Fruit fly (Drosophila melanogaster) whole organism, embryonic: ENCODE measurements around the gene CG42764.

ENCODE experiments used
- Bgb ChIP-seq: fragments of 200-800 bp; sonication (Bioruptor generic); IDR thresholded peaks from 2 replicates; pipeline ENCODE4 v1.3.6; 2022; ENCODE audit warnings: missing biosample characterization, missing genetic modification characterization; ENCODE audit not compliant: partially characterized antibody
- Bteb2 ChIP-seq: fragments of 200-800 bp; sonication (Bioruptor generic); optimal IDR thresholded peaks from 2 replicates; lab custom pipeline; 2016; ENCODE audit warnings: missing biosample characterization, missing genetic modification characterization
- CG10959 ChIP-seq: fragments of 200-800 bp; sonication (Bioruptor generic); IDR thresholded peaks from 2 replicates; pipeline ENCODE4 v1.3.6; 2022; ENCODE audit warnings: missing biosample characterization, missing genetic modification characterization
- CG1233 ChIP-seq: fragments of 200-800 bp; sonication (Bioruptor generic); optimal IDR thresholded peaks from 4 replicates; lab custom pipeline; 2018; ENCODE audit warnings: missing biosample characterization, mild to moderate bottlenecking, missing genetic modification characterization
- CG12391 ChIP-seq: fragments of 200-800 bp; sonication (Bioruptor generic); optimal IDR thresholded peaks from 3 replicates; lab custom pipeline; 2018; ENCODE audit warnings: missing biosample characterization, mild to moderate bottlenecking, missing genetic modification characterization, moderate library complexity
- CG14014 ChIP-seq: fragments of 200-800 bp; sonication (Bioruptor generic); IDR thresholded peaks from 2 replicates; pipeline ENCODE4 v1.3.6; 2022; ENCODE audit warnings: missing biosample characterization, missing genetic modification characterization
- CG14050 ChIP-seq: fragments of 200-800 bp; sonication (Bioruptor generic); IDR thresholded peaks from 3 replicates; pipeline ENCODE4 v1.3.6; 2022; ENCODE audit warnings: missing biosample characterization, missing genetic modification characterization
- CG16813 ChIP-seq: fragments of 200-800 bp; sonication (Bioruptor generic); IDR thresholded peaks from 3 replicates; pipeline ENCODE4 v1.3.6; 2022; ENCODE audit warnings: missing biosample characterization, missing genetic modification characterization; ENCODE audit not compliant: partially characterized antibody
- CG18599 ChIP-seq: fragments of 200-800 bp; sonication (Bioruptor generic); optimal IDR thresholded peaks from 3 replicates; lab custom pipeline; 2017; ENCODE audit warnings: missing biosample characterization, missing genetic modification characterization, mild to moderate bottlenecking, moderate library complexity, missing genetic modification reagents
- CG2202 ChIP-seq: fragments of 200-800 bp; sonication (Bioruptor generic); optimal IDR thresholded peaks from 2 replicates; lab custom pipeline; 2018; ENCODE audit warnings: missing biosample characterization, mild to moderate bottlenecking, missing genetic modification characterization
- CG30020 ChIP-seq: fragments of 200-800 bp; optimal IDR thresholded peaks from 2 replicates; lab custom pipeline; 2019; ENCODE audit warnings: missing biosample characterization, mild to moderate bottlenecking, missing genetic modification characterization, moderate library complexity
- CG31224 ChIP-seq: fragments of 200-800 bp; sonication (Bioruptor generic); IDR thresholded peaks from 2 replicates; pipeline ENCODE4 v1.3.6; 2022; ENCODE audit warnings: missing biosample characterization, missing genetic modification characterization
- CG32532 ChIP-seq: fragments of 200-800 bp; sonication (Bioruptor generic); IDR thresholded peaks from 2 replicates; pipeline ENCODE4 v1.3.6; 2022; ENCODE audit warnings: missing biosample characterization, missing genetic modification characterization
- CG4404 ChIP-seq: fragments of 200-800 bp; sonication (Bioruptor generic); IDR thresholded peaks from 2 replicates; pipeline ENCODE4 v1.3.6; 2022; ENCODE audit warnings: missing biosample characterization, missing genetic modification characterization
- CG4820 ChIP-seq: fragments of 200-800 bp; sonication (Bioruptor generic); optimal IDR thresholded peaks from 3 replicates; lab custom pipeline; 2016; ENCODE audit warnings: missing biosample characterization, missing genetic modification characterization
- CG8478 ChIP-seq: fragments of >200 bp; optimal IDR thresholded peaks from 2 replicates; lab custom pipeline; 2018
- CG9876 ChIP-seq: fragments of 200-800 bp; sonication (Bioruptor generic); optimal IDR thresholded peaks from 2 replicates; lab custom pipeline; 2016; ENCODE audit warnings: missing biosample characterization, missing genetic modification characterization
- D19A ChIP-seq: fragments of 200-800 bp; optimal IDR thresholded peaks from 3 replicates; lab custom pipeline; 2019; ENCODE audit warnings: missing biosample characterization, mild to moderate bottlenecking, missing genetic modification characterization, moderate library complexity
- Dek ChIP-seq: fragments of 200-800 bp; sonication (Bioruptor generic); optimal IDR thresholded peaks from 3 replicates; lab custom pipeline; 2019; ENCODE audit warnings: missing biosample characterization, mild to moderate bottlenecking, missing genetic modification characterization, moderate library complexity
- Ets65A ChIP-seq: fragments of 200-800 bp; sonication (Bioruptor generic); peaks from one replicate; lab custom pipeline; 2016; ENCODE audit warnings: missing biosample characterization, missing genetic modification characterization
- Hmr ChIP-seq: fragments of 200-800 bp; sonication (Bioruptor generic); optimal IDR thresholded peaks from 3 replicates; lab custom pipeline; 2017; ENCODE audit warnings: mild to moderate bottlenecking, missing biosample characterization, missing genetic modification reagents, missing genetic modification characterization
- Kr ChIP-seq: fragments of 200-800 bp; sonication (Bioruptor generic); optimal IDR thresholded peaks from 2 replicates; lab custom pipeline; 2017; ENCODE audit warnings: missing biosample characterization, mild to moderate bottlenecking, missing genetic modification characterization
- Meics ChIP-seq: fragments of 200-800 bp; sonication (Bioruptor generic); optimal IDR thresholded peaks from 2 replicates; lab custom pipeline; 2017; ENCODE audit warnings: missing biosample characterization, mild to moderate bottlenecking, missing genetic modification characterization
- NC2α ChIP-seq: fragments of 200-800 bp; sonication (Bioruptor generic); optimal IDR thresholded peaks from 2 replicates; lab custom pipeline; 2016; ENCODE audit warnings: missing biosample characterization, missing genetic modification characterization
- NK7.1 ChIP-seq: fragments of 200-800 bp; sonication (Bioruptor generic); optimal IDR thresholded peaks from 3 replicates; lab custom pipeline; 2016; ENCODE audit warnings: missing biosample characterization, missing genetic modification characterization
- Ptx1 ChIP-seq: fragments of 200-800 bp; sonication (Bioruptor generic); IDR thresholded peaks from 2 replicates; pipeline ENCODE4 v1.3.6; 2022; ENCODE audit warnings: missing biosample characterization, missing genetic modification characterization
- Rx ChIP-seq: fragments of 200-800 bp; sonication (Bioruptor generic); IDR thresholded peaks from 2 replicates; pipeline ENCODE4 v1.3.6; 2022; ENCODE audit warnings: missing biosample characterization, missing genetic modification characterization
- Sin3A ChIP-seq: fragments of >200 bp; optimal IDR thresholded peaks from 2 replicates; lab custom pipeline; 2018
- YL-1 ChIP-seq: fragments of 200-800 bp; sonication (Bioruptor generic); optimal IDR thresholded peaks from 3 replicates; lab custom pipeline; 2017; ENCODE audit warnings: missing biosample characterization, mild to moderate bottlenecking, missing genetic modification characterization
- az2 ChIP-seq: fragments of 200-800 bp; sonication (Bioruptor generic); optimal IDR thresholded peaks from 3 replicates; lab custom pipeline; 2016; ENCODE audit warnings: missing biosample characterization, missing genetic modification characterization
- caup ChIP-seq: fragments of 200-800 bp; sonication (Bioruptor generic); optimal IDR thresholded peaks from 3 replicates; lab custom pipeline; 2017; ENCODE audit warnings: missing biosample characterization, mild to moderate bottlenecking, missing genetic modification characterization, moderate library complexity; ENCODE audit not compliant: severe bottlenecking
- cg ChIP-seq: fragments of 200-800 bp; sonication (Bioruptor generic); optimal IDR thresholded peaks from 3 replicates; lab custom pipeline; 2019; ENCODE audit warnings: missing biosample characterization, mild to moderate bottlenecking, missing genetic modification characterization, moderate library complexity
- crp ChIP-seq, 2 experiments: fragments of 200-800 bp; sonication (Bioruptor generic); optimal IDR thresholded peaks; 2 replicates in 1 of 2; 3 replicates in 1 of 2; lab custom pipeline; 2017; ENCODE audit warnings: missing biosample characterization in 2 of 2, missing genetic modification characterization in 2 of 2, mild to moderate bottlenecking in 1 of 2, moderate library complexity in 1 of 2
- cwo ChIP-seq: fragments of 200-800 bp; sonication (Bioruptor generic); optimal IDR thresholded peaks from 3 replicates; lab custom pipeline; 2017; ENCODE audit warnings: missing biosample characterization, missing genetic modification characterization, mild to moderate bottlenecking, moderate library complexity, missing genetic modification reagents
- danr ChIP-seq: fragments of 200-800 bp; sonication (Bioruptor generic); IDR thresholded peaks from 2 replicates; pipeline ENCODE4 v1.3.6; 2022; ENCODE audit warnings: missing biosample characterization, missing genetic modification characterization
- dm ChIP-seq: fragments of 200-800 bp; sonication (Bioruptor generic); optimal IDR thresholded peaks from 3 replicates; lab custom pipeline; 2016; ENCODE audit warnings: missing biosample characterization, missing genetic modification characterization
- esg ChIP-seq: fragments of 200-800 bp; sonication (Bioruptor generic); conservative IDR thresholded peaks from 2 replicates; pipeline ENCODE4 v1.3.6; 2022; ENCODE audit warnings: missing biosample characterization, missing genetic modification characterization
- eyg ChIP-seq: fragments of 200-800 bp; sonication (Bioruptor generic); optimal IDR thresholded peaks from 3 replicates; lab custom pipeline; 2016; ENCODE audit warnings: missing biosample characterization, missing genetic modification characterization
- lmd ChIP-seq: fragments of 200-800 bp; sonication (Bioruptor generic); IDR thresholded peaks from 2 replicates; pipeline ENCODE4 v1.3.6; 2022; ENCODE audit warnings: missing biosample characterization, missing genetic modification characterization
- mirr ChIP-seq: fragments of 200-800 bp; sonication (Bioruptor generic); optimal IDR thresholded peaks from 3 replicates; lab custom pipeline; 2018; ENCODE audit warnings: missing biosample characterization, mild to moderate bottlenecking, missing genetic modification characterization
- pan ChIP-seq, 4 experiments: fragments of >200 bp in 3 of 4; fragments of 200-800 bp in 1 of 4; sonication (Bioruptor generic) in 1 of 4; optimal IDR thresholded peaks in 3 of 4; IDR thresholded peaks in 1 of 4; 2 replicates each; pipeline versions ENCODE4 v1.3.6 to Lab custom; 2017 to 2022; ENCODE audit warnings: missing biosample characterization in 2 of 4, missing genetic modification characterization in 2 of 4, mixed read lengths in 1 of 4
- repo ChIP-seq: fragments of 200-800 bp; sonication (Bioruptor generic); optimal IDR thresholded peaks from 2 replicates; lab custom pipeline; 2016; ENCODE audit warnings: missing biosample characterization, missing genetic modification characterization
- sens-2 ChIP-seq: fragments of 200-800 bp; sonication (Bioruptor generic); IDR thresholded peaks from 2 replicates; pipeline ENCODE4 v1.3.6; 2022; ENCODE audit warnings: missing biosample characterization, missing genetic modification characterization
- seq ChIP-seq: fragments of 200-800 bp; sonication (Bioruptor generic); IDR thresholded peaks from 2 replicates; pipeline ENCODE4 v1.3.6; 2022; ENCODE audit warnings: missing biosample characterization, missing genetic modification characterization
- tap ChIP-seq: fragments of 200-800 bp; optimal IDR thresholded peaks from 3 replicates; lab custom pipeline; 2019; ENCODE audit warnings: missing biosample characterization, mild to moderate bottlenecking, missing genetic modification characterization, moderate library complexity
- toy ChIP-seq: fragments of 200-800 bp; sonication (Bioruptor generic); IDR thresholded peaks from 2 replicates; pipeline ENCODE4 v1.3.6; 2022; ENCODE audit warnings: missing biosample characterization, missing genetic modification characterization
- ttk ChIP-seq: fragments of 200-800 bp; sonication (Bioruptor generic); IDR thresholded peaks from 2 replicates; pipeline ENCODE4 v2.1.2; 2022; ENCODE audit warnings: missing biosample characterization, missing genetic modification characterization
- usp ChIP-seq: fragments of >200 bp; optimal IDR thresholded peaks from 2 replicates; lab custom pipeline; 2017; ENCODE audit warnings: missing biosample characterization, missing genetic modification characterization
- wek ChIP-seq: fragments of 200-800 bp; sonication (Bioruptor generic); optimal IDR thresholded peaks from 3 replicates; lab custom pipeline; 2018; ENCODE audit warnings: missing biosample characterization, mild to moderate bottlenecking, missing genetic modification characterization, moderate library complexity

CG42764 gene

DNA sequence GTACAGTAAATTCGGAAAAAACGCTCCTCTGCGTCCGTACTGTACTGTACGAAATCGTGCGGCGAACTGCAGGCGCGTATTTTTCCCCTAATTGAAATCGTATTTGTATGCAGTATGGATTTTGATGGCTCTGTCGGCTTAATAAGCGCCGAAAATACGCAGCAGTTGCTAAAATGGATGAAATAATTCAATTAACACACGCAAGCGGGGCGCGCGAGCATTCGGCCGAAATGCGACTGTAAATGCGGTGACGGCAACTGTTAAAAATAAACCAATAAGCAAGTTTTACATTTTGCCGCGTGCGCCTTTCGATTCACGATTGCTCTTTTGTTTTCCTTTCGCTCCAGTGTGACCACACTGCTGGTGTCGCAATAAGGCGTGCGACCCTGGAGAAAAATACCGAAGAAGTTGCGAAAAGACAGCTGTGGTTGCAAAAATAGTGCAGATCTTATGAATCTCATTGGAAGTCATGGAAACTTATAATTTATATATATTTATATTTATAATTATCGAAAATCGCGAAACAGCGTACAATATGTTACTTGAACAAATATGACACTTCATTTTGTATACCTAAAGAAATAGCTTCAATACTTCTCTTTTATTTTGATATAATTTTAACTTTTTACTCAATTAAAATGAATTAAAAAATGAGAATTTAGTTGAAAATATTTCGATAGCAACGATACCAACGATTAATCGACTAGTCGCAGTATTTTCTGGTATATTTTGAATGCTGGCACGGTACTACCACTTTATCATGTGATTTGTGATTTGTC lies 7.4 kb upstream of the CG42764 start, which contains the start of the genes CG32428 and CG5969 (continued):
- TF ChIP-seq CG8478 (lab: Kevin White, UChicago) (no peak), Bteb2 (GFP tag; lab: Kevin White, UChicago) (no peak), eyg (no peak), dm (GFP tag; lab: Kevin White, UChicago) (peak; percentile 35), cwo (GFP tag; lab: Kevin White, UChicago) (peak; percentile 56), lmd (GFP tag; lab: Robert Waterston, UW) (peak; percentile 64), CG18599 (GFP tag; lab: Kevin White, UChicago) (peak; percentile 77), seq (no peak), Ets65A (GFP tag; lab: Kevin White, UChicago) (peak; percentile 79), danr (GFP tag; lab: Robert Waterston, UW) (no peak), sens-2 (0 out of 2 replicates have a peak, but pooled peaks have one; percentile 14), Meics (peak; percentile 79), caup (GFP tag; lab: Kevin White, UChicago) (peak; percentile 65), usp (GFP tag; lab: Kevin White, UChicago) (no peak), az2 (GFP tag; lab: Kevin White, UChicago) (peak; percentile 53), Rx (GFP tag; lab: Robert Waterston, UW) (peak; percentile 49; the same call in 1 of the 2 replicates), tap (tag; lab: Kevin White, UChicago) (peak; percentile 38), toy (no peak), Bgb (no peak), CG1233 (GFP tag; lab: Kevin White, UChicago) (peak; percentile 46), CG4404 (GFP tag; lab: Robert Waterston, UW) (peak; percentile 12; the same call in 1 of the 2 replicates), wek (peak; percentile 51), mirr (peak; percentile 29), Sin3A (lab: Kevin White, UChicago) (peak; percentile 59), D19A (tag; lab: Kevin White, UChicago) (peak; percentile 59), CG30020 (tag; lab: Kevin White, UChicago) (peak; percentile 65), CG14050 (GFP tag; lab: Robert Waterston, UW) (peak; percentile 19; the same call in 1 of the 3 replicates), cg (GFP tag; lab: Kevin White, UChicago) (no peak), CG4820 (GFP tag; lab: Kevin White, UChicago) (no peak), CG16813 (GFP tag; lab: Robert Waterston, UW) (no peak), CG12391 (peak; percentile 79), CG32532 (GFP tag; lab: Robert Waterston, UW) (peak; percentile 84), Kr (GFP tag; lab: Kevin White, UChicago) (no peak), NC2α (GFP tag; lab: Kevin White, UChicago) (no peak), ttk (GFP tag; lab: Robert Waterston, UW) (no peak), esg (peak; percentile 52), repo (GFP tag; lab: Kevin White, UChicago) (no peak), CG2202 (no peak), Hmr (peak; percentile 83), crp (GFP tag; optimal IDR thresholded peaks at IDR 0.05; lab: Kevin White, UChicago) (peak in 1 of 2 experiments; percentile 74), CG10959 (no peak), NK7.1 (GFP tag; lab: Kevin White, UChicago) (no peak), CG14014 (GFP tag; lab: Robert Waterston, UW) (peak; percentile 71), CG9876 (GFP tag; lab: Kevin White, UChicago) (no peak), Dek (tag; lab: Kevin White, UChicago) (peak; percentile 76), pan (optimal IDR thresholded peaks at IDR 0.05; lab: Kevin White, UChicago) (no peak), pan (GFP tag; optimal IDR thresholded peaks at IDR 0.05 in 1 of 2, IDR thresholded peaks at IDR 0.05 in 1 of 2) (peak in 1 of 2 experiments; percentile 77), YL-1 (peak; percentile 44), CG31224 (peak; percentile 52; the same call in 1 of the 2 replicates), Ptx1 (peak; percentile 70)
